Fruit fly (Drosophila melanogaster): ENCODE measurements around the gene CG11600.

Gene CG11600

dm6 chr3R:12685290-12685689 is 49.0 kb downstream of the CG11600 start:
- TF ChIP-seq rgr (GFP tag; optimal IDR thresholded peaks at IDR 0.05) (no peak), CG32264 (GFP tag; optimal IDR thresholded peaks at IDR 0.05) (no peak), dsf (GFP tag; optimal IDR thresholded peaks at IDR 0.05; ENCODE audit: borderline replicate concordance) (no peak), Mio (GFP tag; optimal IDR thresholded peaks at IDR 0.05) (no peak), woc (GFP tag; optimal IDR thresholded peaks at IDR 0.05) (no peak), sv (GFP tag; optimal IDR thresholded peaks at IDR 0.05) (no peak), Dif (GFP tag; optimal IDR thresholded peaks at IDR 0.05; ENCODE audit: partially characterized antibody) (no peak), Abd-B (GFP tag; optimal IDR thresholded peaks at IDR 0.05) (no peak), OdsH (GFP tag; optimal IDR thresholded peaks at IDR 0.05) (no peak), dl (GFP tag; optimal IDR thresholded peaks at IDR 0.05; ENCODE audit: insufficient read depth in 1 of 2, partially characterized antibody in 2 of 2) (no peak), lola (GFP tag; optimal IDR thresholded peaks at IDR 0.05) (no peak), psq (GFP tag; optimal IDR thresholded peaks at IDR 0.05) (no peak), brk (GFP tag; optimal IDR thresholded peaks at IDR 0.05) (no peak), dmrt93B (GFP tag; optimal IDR thresholded peaks at IDR 0.05) (no peak), HLH106 (tag; optimal IDR thresholded peaks at IDR 0.05) (no peak), Jra (GFP tag; optimal IDR thresholded peaks at IDR 0.05) (no peak), CrebA (GFP tag; optimal IDR thresholded peaks at IDR 0.05; ENCODE audit: borderline replicate concordance) (no peak), Hnf4 (GFP tag; optimal IDR thresholded peaks at IDR 0.05) (no peak)

All from whole organism, wandering third instar larva.